Worm (Caenorhabditis elegans): ENCODE results near the gene imp-3.

imp-3 gene

ce11 chrIV:7816402-7817102, 27.1 kb upstream of the imp-3 start (continued):
- TF ChIP-seq snpc-3.4 (tag; optimal IDR thresholded peaks at IDR 0.05) (no peak), pbrm-1 (GFP tag; IDR thresholded peaks at IDR 0.05) (no peak), nfya-2 (GFP tag; IDR thresholded peaks at IDR 0.05) (no peak), zim-3 (tag; optimal IDR thresholded peaks at IDR 0.05) (no peak), B0261.1 (tag; optimal IDR thresholded peaks at IDR 0.05) (no peak), chd-7 (tag; optimal IDR thresholded peaks at IDR 0.05) (no peak), snpc-1.3 (tag; optimal IDR thresholded peaks at IDR 0.05; ENCODE audit: insufficient read depth) (no peak), F55B11.4 (tag; optimal IDR thresholded peaks at IDR 0.05; ENCODE audit: borderline replicate concordance, insufficient read depth) (no peak), lag-1 (GFP tag; IDR thresholded peaks at IDR 0.05) (no peak), F33H1.4 (GFP tag; IDR thresholded peaks at IDR 0.05) (peak; percentile 34; the same call in 1 of the 2 replicates), nhr-90 (tag; optimal IDR thresholded peaks at IDR 0.05) (no peak), lsl-1 (GFP tag; optimal IDR thresholded peaks at IDR 0.05) (peak; percentile 39), ceh-40 (GFP tag; IDR thresholded peaks at IDR 0.05) (no peak), ztf-26 (tag; optimal IDR thresholded peaks at IDR 0.05) (no peak), die-1 (tag; optimal IDR thresholded peaks at IDR 0.05) (no peak), lin-26 (GFP tag; IDR thresholded peaks at IDR 0.05) (no peak), nhr-27 (tag; optimal IDR thresholded peaks at IDR 0.05) (no peak), F49E8.2 (tag; optimal IDR thresholded peaks at IDR 0.05; ENCODE audit: insufficient read depth) (no peak), repo-1 (tag; optimal IDR thresholded peaks at IDR 0.05) (no peak), ztf-25 (GFP tag; IDR thresholded peaks at IDR 0.05) (no peak), snpc-4 (GFP tag; optimal IDR thresholded peaks at IDR 0.05) (no peak), snpc-4 (tag; optimal IDR thresholded peaks at IDR 0.05) (peak in 1 of 4 experiments; percentile 3), B0019.2 (GFP tag; conservative IDR thresholded peaks at IDR 0.05) (no peak), lin-54 (GFP tag; optimal IDR thresholded peaks at IDR 0.05) (peak; percentile 89), Y79H2A.3 (GFP tag; conservative IDR thresholded peaks at IDR 0.05) (no peak), aptf-2 (GFP tag; conservative IDR thresholded peaks at IDR 0.05) (0 out of 2 replicates have a peak, but pooled peaks have one; percentile 9), aptf-3 (GFP tag; IDR thresholded peaks at IDR 0.05) (no peak), unc-130 (GFP tag; optimal IDR thresholded peaks at IDR 0.05) (peak; percentile 17), mxl-1 (tag; optimal IDR thresholded peaks at IDR 0.05) (no peak), ekl-4 (GFP tag; IDR thresholded peaks at IDR 0.05) (no peak), madf-6 (GFP tag; IDR thresholded peaks at IDR 0.05) (no peak; the same call in 1 of the 2 replicates), ceh-79 (tag; optimal IDR thresholded peaks at IDR 0.05) (no peak), ztf-28 (GFP tag; IDR thresholded peaks at IDR 0.05) (no peak), cebp-1 (GFP tag; IDR thresholded peaks at IDR 0.05) (no peak), cebp-1 (tag; optimal IDR thresholded peaks at IDR 0.05) (no peak), F22D6.2 (tag; optimal IDR thresholded peaks at IDR 0.05) (no peak), mes-4 (tag; optimal IDR thresholded peaks at IDR 0.05) (no peak), let-526 (GFP tag; IDR thresholded peaks at IDR 0.05) (0 out of 2 replicates have a peak, but pooled peaks have one; percentile 46), nfya-1 (tag; optimal IDR thresholded peaks at IDR 0.05; ENCODE audit: borderline replicate concordance, insufficient read depth) (no peak), ama-1 (optimal IDR thresholded peaks at IDR 0.05) (no peak), ama-1 (GFP tag; optimal IDR thresholded peaks at IDR 0.05) (no peak), mel-28 (tag; optimal IDR thresholded peaks at IDR 0.05; ENCODE audit: borderline replicate concordance) (no peak), B0035.1 (tag; optimal IDR thresholded peaks at IDR 0.05) (no peak), tbx-9 (tag; optimal IDR thresholded peaks at IDR 0.05; ENCODE audit: borderline replicate concordance) (no peak), F37B4.10 (GFP tag; IDR thresholded peaks at IDR 0.05) (no peak), T26A5.8 (tag; optimal IDR thresholded peaks at IDR 0.05) (no peak), hsf-1 (GFP tag; IDR thresholded peaks at IDR 0.05) (no peak), bed-2 (GFP tag; IDR thresholded peaks at IDR 0.05) (0 out of 2 replicates have a peak, but pooled peaks have one; percentile 50)
